Fruit fly (Drosophila melanogaster) whole organism, embryonic: Measurements from ENCODE around the gene Alp13.

Experiments used
- Antp ChIP-seq: fragments of 200-800 bp; sonication (Bioruptor generic); optimal IDR thresholded peaks from 3 replicates; lab custom pipeline; 2016; ENCODE audit warnings: missing biosample characterization, missing genetic modification characterization
- BEAF-32 ChIP-seq: fragments of 200-800 bp; sonication (Bioruptor generic); optimal IDR thresholded peaks from 3 replicates; lab custom pipeline; 2017; ENCODE audit warnings: missing biosample characterization, missing genetic modification characterization, mild to moderate bottlenecking, moderate library complexity, missing genetic modification reagents
- BtbVII ChIP-seq: fragments of 200-800 bp; sonication (Bioruptor generic); optimal IDR thresholded peaks from 3 replicates; lab custom pipeline; 2017; ENCODE audit warnings: missing biosample characterization, mild to moderate bottlenecking, missing genetic modification characterization
- CG12071 ChIP-seq: fragments of 200-800 bp; sonication (Bioruptor generic); optimal IDR thresholded peaks from 3 replicates; lab custom pipeline; 2018; ENCODE audit warnings: missing biosample characterization, mild to moderate bottlenecking, missing genetic modification characterization
- CG12659 ChIP-seq: fragments of 200-800 bp; sonication (Bioruptor generic); optimal IDR thresholded peaks from 3 replicates; lab custom pipeline; 2017; ENCODE audit warnings: mild to moderate bottlenecking, missing biosample characterization, missing genetic modification reagents, missing genetic modification characterization
- CG13123 ChIP-seq: fragments of 200-800 bp; sonication (Bioruptor generic); optimal IDR thresholded peaks from 2 replicates; lab custom pipeline; 2016; ENCODE audit warnings: missing biosample characterization, missing genetic modification characterization
- CG14050 ChIP-seq: fragments of 200-800 bp; sonication (Bioruptor generic); IDR thresholded peaks from 3 replicates; pipeline ENCODE4 v1.3.6; 2022; ENCODE audit warnings: missing biosample characterization, missing genetic modification characterization
- CG30403 ChIP-seq: fragments of 200-800 bp; sonication (Bioruptor generic); optimal IDR thresholded peaks from 3 replicates; lab custom pipeline; 2016; ENCODE audit warnings: missing biosample characterization, missing genetic modification characterization
- CG3065 ChIP-seq: fragments of 200-800 bp; sonication (Bioruptor generic); optimal IDR thresholded peaks from 2 replicates; lab custom pipeline; 2016; ENCODE audit warnings: missing biosample characterization, missing genetic modification characterization
- CG33213 ChIP-seq: fragments of 200-800 bp; sonication (Bioruptor generic); optimal IDR thresholded peaks from 3 replicates; lab custom pipeline; 2016; ENCODE audit warnings: missing biosample characterization, missing genetic modification characterization
- CG3726 ChIP-seq: fragments of 200-800 bp; sonication (Bioruptor generic); IDR thresholded peaks from 3 replicates; pipeline ENCODE4, ENCODE4 v1.3.6; 2022; ENCODE audit warnings: missing biosample characterization, missing genetic modification characterization
- CG42726 ChIP-seq: fragments of 200-800 bp; sonication (Bioruptor generic); IDR thresholded peaks from 2 replicates; pipeline ENCODE4 v1.3.6; 2022; ENCODE audit warnings: missing biosample characterization, missing genetic modification characterization; ENCODE audit not compliant: partially characterized antibody
- CG4282 ChIP-seq: fragments of 200-800 bp; sonication (Bioruptor generic); optimal IDR thresholded peaks from 2 replicates; lab custom pipeline; 2016; ENCODE audit warnings: missing biosample characterization, missing genetic modification characterization
- CG4707 ChIP-seq: fragments of 200-800 bp; sonication (Bioruptor generic); optimal IDR thresholded peaks from 2 replicates; lab custom pipeline; 2018; ENCODE audit warnings: missing biosample characterization, mild to moderate bottlenecking, missing genetic modification characterization, moderate library complexity
- CG7357 ChIP-seq: fragments of 200-800 bp; sonication (Bioruptor generic); IDR thresholded peaks from 3 replicates; pipeline ENCODE4 v1.3.6; 2022; ENCODE audit warnings: missing biosample characterization, missing genetic modification characterization
- CG8281 ChIP-seq: fragments of 200-800 bp; sonication (Bioruptor generic); optimal IDR thresholded peaks from 2 replicates; lab custom pipeline; 2018; ENCODE audit warnings: missing biosample characterization, mild to moderate bottlenecking, missing genetic modification characterization, moderate library complexity
- CG8290 ChIP-seq, 3 experiments: fragments of 200-800 bp; sonication (Bioruptor generic); optimal IDR thresholded peaks; 2 replicates each; lab custom pipeline; 2016 to 2019; ENCODE audit warnings: missing biosample characterization in 3 of 3, missing genetic modification characterization in 3 of 3, mild to moderate bottlenecking in 2 of 3, moderate library complexity in 1 of 3
- Dek ChIP-seq: fragments of 200-800 bp; sonication (Bioruptor generic); optimal IDR thresholded peaks from 3 replicates; lab custom pipeline; 2019; ENCODE audit warnings: missing biosample characterization, mild to moderate bottlenecking, missing genetic modification characterization, moderate library complexity
- ERR ChIP-seq: fragments of 200-800 bp; sonication (Bioruptor generic); optimal IDR thresholded peaks from 2 replicates; lab custom pipeline; 2016; ENCODE audit warnings: missing biosample characterization, missing genetic modification characterization
- HLHmδ ChIP-seq: fragments of 200-800 bp; sonication (Bioruptor generic); optimal IDR thresholded peaks from 2 replicates; lab custom pipeline; 2018; ENCODE audit warnings: missing biosample characterization, mild to moderate bottlenecking, missing genetic modification characterization, moderate library complexity
- Hr51 ChIP-seq, 2 experiments: fragments of 200-800 bp; sonication (Bioruptor generic); optimal IDR thresholded peaks; 2 replicates in 1 of 2; 3 replicates in 1 of 2; lab custom pipeline; 2016 to 2018; ENCODE audit warnings: missing biosample characterization in 2 of 2, missing genetic modification characterization in 2 of 2, mild to moderate bottlenecking in 1 of 2, moderate library complexity in 1 of 2
- Hr78 ChIP-seq, 2 experiments: fragments of 200-800 bp in 1 of 2; fragments of >200 bp in 1 of 2; sonication (Bioruptor generic) in 1 of 2; optimal IDR thresholded peaks; 2 replicates each; lab custom pipeline; 2017 to 2019; ENCODE audit warnings: missing biosample characterization in 2 of 2, missing genetic modification characterization in 2 of 2, mild to moderate bottlenecking in 1 of 2, moderate library complexity in 1 of 2
- Med ChIP-seq: fragments of 200-800 bp; sonication (Bioruptor generic); peaks from one replicate; lab custom pipeline; 2016; ENCODE audit warnings: missing biosample characterization, missing genetic modification characterization, mild to moderate bottlenecking, inconsistent platforms, moderate library complexity
- Nf-YC ChIP-seq: fragments of 200-800 bp; optimal IDR thresholded peaks from 3 replicates; lab custom pipeline; 2019; ENCODE audit warnings: missing biosample characterization, mild to moderate bottlenecking, missing genetic modification characterization, moderate library complexity
- Poxn ChIP-seq: fragments of 200-800 bp; sonication (Bioruptor generic); IDR thresholded peaks from 2 replicates; pipeline ENCODE4 v1.3.6; 2022; ENCODE audit warnings: missing biosample characterization, missing genetic modification characterization
- Scr ChIP-seq: fragments of 200-800 bp; sonication (Bioruptor generic); IDR thresholded peaks from 2 replicates; pipeline ENCODE4 v1.3.6; 2022; ENCODE audit warnings: missing biosample characterization, missing genetic modification characterization; ENCODE audit not compliant: partially characterized antibody
- Xbp1 ChIP-seq: fragments of 200-800 bp; sonication (Bioruptor generic); optimal IDR thresholded peaks from 3 replicates; lab custom pipeline; 2016; ENCODE audit warnings: missing biosample characterization, mild to moderate bottlenecking, missing genetic modification characterization
- az2 ChIP-seq: fragments of 200-800 bp; sonication (Bioruptor generic); optimal IDR thresholded peaks from 3 replicates; lab custom pipeline; 2016; ENCODE audit warnings: missing biosample characterization, missing genetic modification characterization
- bcd ChIP-seq: fragments of 200-800 bp; sonication (Bioruptor generic); optimal IDR thresholded peaks from 2 replicates; lab custom pipeline; 2017; ENCODE audit warnings: missing biosample characterization, mild to moderate bottlenecking, missing genetic modification characterization
- cwo ChIP-seq: fragments of 200-800 bp; sonication (Bioruptor generic); optimal IDR thresholded peaks from 3 replicates; lab custom pipeline; 2017; ENCODE audit warnings: missing biosample characterization, missing genetic modification characterization, mild to moderate bottlenecking, moderate library complexity, missing genetic modification reagents
- danr ChIP-seq: fragments of 200-800 bp; sonication (Bioruptor generic); IDR thresholded peaks from 2 replicates; pipeline ENCODE4 v1.3.6; 2022; ENCODE audit warnings: missing biosample characterization, missing genetic modification characterization
- ems ChIP-seq: fragments of 200-800 bp; sonication (Bioruptor generic); optimal IDR thresholded peaks from 3 replicates; lab custom pipeline; 2016; ENCODE audit warnings: missing biosample characterization, missing genetic modification characterization
- ewg ChIP-seq: fragments of 200-800 bp; sonication (Bioruptor generic); optimal IDR thresholded peaks from 3 replicates; lab custom pipeline; 2017; ENCODE audit warnings: mild to moderate bottlenecking, missing biosample characterization, missing genetic modification reagents, missing genetic modification characterization
- grau ChIP-seq: fragments of 200-800 bp; optimal IDR thresholded peaks from 3 replicates; lab custom pipeline; 2019; ENCODE audit warnings: missing biosample characterization, mild to moderate bottlenecking, missing genetic modification characterization, moderate library complexity
- her ChIP-seq: fragments of 200-800 bp; sonication (Bioruptor generic); optimal IDR thresholded peaks from 2 replicates; lab custom pipeline; 2016; ENCODE audit warnings: missing biosample characterization, missing genetic modification characterization
- kay ChIP-seq: fragments of 200-800 bp; sonication (Bioruptor generic); optimal IDR thresholded peaks from 2 replicates; lab custom pipeline; 2016; ENCODE audit warnings: missing biosample characterization, missing genetic modification characterization
- kni ChIP-seq: fragments of 200-800 bp; sonication (Bioruptor generic); optimal IDR thresholded peaks from 3 replicates; lab custom pipeline; 2017; ENCODE audit warnings: mild to moderate bottlenecking, missing biosample characterization, missing genetic modification reagents, missing genetic modification characterization
- lilli ChIP-seq: fragments of 200-800 bp; sonication (Bioruptor generic); optimal IDR thresholded peaks from 3 replicates; lab custom pipeline; 2016; ENCODE audit warnings: missing biosample characterization, missing genetic modification characterization
- luna ChIP-seq: fragments of 200-800 bp; sonication (Bioruptor generic); optimal IDR thresholded peaks from 2 replicates; lab custom pipeline; 2016; ENCODE audit warnings: missing biosample characterization, missing genetic modification characterization
- mld ChIP-seq: fragments of 200-800 bp; sonication (Bioruptor generic); IDR thresholded peaks from 3 replicates; pipeline ENCODE4 v1.3.6; 2022; ENCODE audit warnings: missing biosample characterization, missing genetic modification characterization; ENCODE audit not compliant: partially characterized antibody
- nau ChIP-seq: fragments of 200-800 bp; sonication (Bioruptor generic); optimal IDR thresholded peaks from 3 replicates; lab custom pipeline; 2017; ENCODE audit warnings: missing biosample characterization, mild to moderate bottlenecking, missing genetic modification characterization, missing genetic modification reagents
- nerfin-1 ChIP-seq: fragments of 200-800 bp; sonication (Bioruptor generic); optimal IDR thresholded peaks from 3 replicates; lab custom pipeline; 2019; ENCODE audit warnings: missing biosample characterization, mild to moderate bottlenecking, missing genetic modification characterization, moderate library complexity
- pan ChIP-seq, 4 experiments: fragments of >200 bp in 3 of 4; fragments of 200-800 bp in 1 of 4; sonication (Bioruptor generic) in 1 of 4; optimal IDR thresholded peaks in 3 of 4; IDR thresholded peaks in 1 of 4; 2 replicates each; pipeline versions ENCODE4 v1.3.6 to Lab custom; 2017 to 2022; ENCODE audit warnings: missing biosample characterization in 2 of 4, missing genetic modification characterization in 2 of 4, mixed read lengths in 1 of 4
- run ChIP-seq: fragments of 200-800 bp; sonication (Bioruptor generic); optimal IDR thresholded peaks from 3 replicates; lab custom pipeline; 2018; ENCODE audit warnings: missing biosample characterization, mild to moderate bottlenecking, missing genetic modification characterization
- sna ChIP-seq: fragments of 200-800 bp; sonication (Bioruptor generic); IDR thresholded peaks from 2 replicates; pipeline ENCODE4 v1.3.6; 2022; ENCODE audit warnings: missing biosample characterization, missing genetic modification characterization; ENCODE audit not compliant: partially characterized antibody
- unpg ChIP-seq: fragments of 200-800 bp; sonication (Bioruptor generic); optimal IDR thresholded peaks from 3 replicates; lab custom pipeline; 2018; ENCODE audit warnings: missing biosample characterization, mild to moderate bottlenecking, missing genetic modification characterization, moderate library complexity
- vfl ChIP-seq: fragments of 200-800 bp; sonication (Bioruptor generic); optimal IDR thresholded peaks from 2 replicates; lab custom pipeline; 2016; ENCODE audit warnings: missing biosample characterization, missing genetic modification characterization
- yki ChIP-seq: fragments of >200 bp; optimal IDR thresholded peaks from 3 replicates; lab custom pipeline; 2018
- zfh1 ChIP-seq: fragments of 200-800 bp; sonication (Bioruptor generic); IDR thresholded peaks from 3 replicates; pipeline ENCODE4 v1.3.6; 2022; ENCODE audit warnings: missing biosample characterization, missing genetic modification characterization

Gene Alp13

DNA sequence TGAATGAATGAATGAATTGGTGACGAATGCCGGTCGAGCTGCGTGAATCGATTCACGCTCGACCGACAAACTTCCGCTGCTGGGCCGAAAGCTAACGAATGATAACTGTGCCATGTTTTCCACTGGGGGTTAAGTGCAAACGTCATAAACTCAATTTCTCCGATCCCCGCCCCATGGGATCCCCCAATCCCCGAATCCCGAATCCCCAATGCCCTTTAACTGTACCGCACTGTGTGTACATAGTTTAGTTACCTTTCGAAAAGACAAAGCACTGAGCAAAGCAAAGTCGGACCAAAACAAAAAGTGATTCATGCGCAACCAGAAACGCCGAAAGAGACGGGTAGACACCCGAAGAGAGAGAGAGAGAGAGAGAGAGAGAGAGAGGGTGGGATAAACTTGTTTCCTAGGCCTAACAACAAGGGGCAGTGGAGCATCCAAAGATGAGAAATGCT, 40.2 kb downstream of the Alp13 start (continued):
- TF ChIP-seq CG8281 (tag; lab: Kevin White, UChicago) = peak; percentile 35
- no peak for TF ChIP-seq nerfin-1
- no peak for TF ChIP-seq yki
- TF ChIP-seq CG30403 = no peak
- no peak for TF ChIP-seq Poxn (GFP tag; lab: Robert Waterston, UW)
- no peak for TF ChIP-seq CG3065 (GFP tag; lab: Kevin White, UChicago)
- TF ChIP-seq luna (GFP tag; lab: Kevin White, UChicago) = no peak
- no peak for TF ChIP-seq her (GFP tag; lab: Kevin White, UChicago)
- peak; percentile 28 for TF ChIP-seq Nf-YC (tag; lab: Kevin White, UChicago)
- no peak for TF ChIP-seq zfh1 (GFP tag; lab: Robert Waterston, UW)
- TF ChIP-seq CG13123 (GFP tag; lab: Kevin White, UChicago) = no peak
- TF ChIP-seq ERR (GFP tag; lab: Kevin White, UChicago) = no peak
- TF ChIP-seq Antp (GFP tag; lab: Kevin White, UChicago) = no peak
- TF ChIP-seq Dek = no peak
- TF ChIP-seq CG7357 (GFP tag; lab: Robert Waterston, UW) = no peak
- TF ChIP-seq CG42726 (GFP tag; lab: Robert Waterston, UW) = no peak
- no peak for TF ChIP-seq BEAF-32 (GFP tag; lab: Kevin White, UChicago)
- no peak for TF ChIP-seq BtbVII (GFP tag; lab: Kevin White, UChicago)
- peak; percentile 80 for TF ChIP-seq kay (GFP tag; lab: Kevin White, UChicago)
- TF ChIP-seq az2 (GFP tag; lab: Kevin White, UChicago) = no peak
- no peak for TF ChIP-seq CG14050 (GFP tag; lab: Robert Waterston, UW)
- TF ChIP-seq CG4707 (GFP tag; lab: Kevin White, UChicago) = no peak
- no peak for TF ChIP-seq HLHmδ (GFP tag; lab: Kevin White, UChicago)
- TF ChIP-seq run (tag; lab: Kevin White, UChicago) = no peak
- peak; percentile 80 for TF ChIP-seq kni (GFP tag; lab: Kevin White, UChicago)
- TF ChIP-seq sna (GFP tag; lab: Robert Waterston, UW) = 0 out of 2 replicates have a peak, but pooled peaks have one; percentile 14
- peak; percentile 24 for TF ChIP-seq ewg
- TF ChIP-seq mld (GFP tag; lab: Robert Waterston, UW) = 0 out of 3 replicates have a peak, but pooled peaks have one; percentile 39
- TF ChIP-seq Xbp1 = no peak
- TF ChIP-seq Hr51 (GFP tag; optimal IDR thresholded peaks at IDR 0.05; lab: Kevin White, UChicago) = no peak
- no peak for TF ChIP-seq lilli (GFP tag; lab: Kevin White, UChicago)
- no peak for TF ChIP-seq CG12659
- no peak for TF ChIP-seq pan (optimal IDR thresholded peaks at IDR 0.05; lab: Kevin White, UChicago)
- TF ChIP-seq pan (GFP tag; optimal IDR thresholded peaks at IDR 0.05 in 1 of 2, IDR thresholded peaks at IDR 0.05 in 1 of 2) = peak in 1 of 2 experiments; percentile 35
- TF ChIP-seq CG3726 (GFP tag; lab: Robert Waterston, UW) = no peak
- no peak for TF ChIP-seq CG4282
- peak in 1 of 2 experiments; percentile 63 for TF ChIP-seq Hr78 (GFP tag; optimal IDR thresholded peaks at IDR 0.05; lab: Kevin White, UChicago)
- TF ChIP-seq CG8290 (GFP tag; optimal IDR thresholded peaks at IDR 0.05; lab: Kevin White, UChicago) = no peak
- TF ChIP-seq CG8290 (tag; optimal IDR thresholded peaks at IDR 0.05; lab: Kevin White, UChicago) = peak in 1 of 2 experiments; percentile 6
- TF ChIP-seq ems = no peak
- no peak for TF ChIP-seq CG33213
- no peak for TF ChIP-seq CG12071 (GFP tag; lab: Kevin White, UChicago)
- peak; percentile 58 for TF ChIP-seq Med (GFP tag; lab: Kevin White, UChicago)
- no peak for TF ChIP-seq danr (GFP tag; lab: Robert Waterston, UW)
- TF ChIP-seq bcd (GFP tag; lab: Kevin White, UChicago) = no peak
- no peak for TF ChIP-seq cwo (GFP tag; lab: Kevin White, UChicago)
- no peak for TF ChIP-seq vfl (GFP tag; lab: Kevin White, UChicago)
- no peak for TF ChIP-seq nau (GFP tag; lab: Kevin White, UChicago)
- TF ChIP-seq unpg (GFP tag; lab: Kevin White, UChicago) = no peak
- peak; percentile 2 for TF ChIP-seq grau
- no peak for TF ChIP-seq Scr (GFP tag; lab: Robert Waterston, UW)
